Worm (Caenorhabditis elegans) whole organism, L1 larva: Measurements from ENCODE around the gene rbm-25.

Experiments
- C16A3.4 ChIP-seq: fragments of 150-350 bp; optimal IDR thresholded peaks from 2 replicates; lab custom pipeline; 2014; ENCODE audit warnings: missing biosample characterization, missing genetic modification characterization
- Y116A8C.19 ChIP-seq: sonication (generic microtip); optimal IDR thresholded peaks from 2 replicates; lab custom pipeline; 2016; ENCODE audit warnings: missing compliant biosample characterization, missing genetic modification characterization, borderline replicate concordance
- aha-1 ChIP-seq: fragments of 150-350 bp; optimal IDR thresholded peaks from 2 replicates; lab custom pipeline; 2014; ENCODE audit warnings: missing biosample characterization, missing genetic modification characterization
- alr-1 ChIP-seq: fragments of 200-800 bp; sonication (Bioruptor generic); optimal IDR thresholded peaks from 2 replicates; lab custom pipeline; 2018; ENCODE audit warnings: borderline replicate concordance, mild to moderate bottlenecking, missing genetic modification characterization, missing compliant biosample characterization
- aly-2 ChIP-seq: fragments of 150-350 bp; optimal IDR thresholded peaks from 2 replicates; lab custom pipeline; 2014; ENCODE audit warnings: missing biosample characterization, missing genetic modification characterization
- ama-1 ChIP-seq: fragments of 150-350 bp; optimal IDR thresholded peaks from 2 replicates; lab custom pipeline; 2014
- blmp-1 ChIP-seq: fragments of 150-350 bp; optimal IDR thresholded peaks from 2 replicates; lab custom pipeline; 2014; ENCODE audit warnings: missing biosample characterization, missing genetic modification characterization
- ceh-63 ChIP-seq: fragments of 200-800 bp; sonication (Bioruptor generic); optimal IDR thresholded peaks from 2 replicates; lab custom pipeline; 2018; ENCODE audit warnings: mild to moderate bottlenecking, missing genetic modification characterization, missing compliant biosample characterization
- ceh-8 ChIP-seq: fragments of 200-800 bp; sonication (Bioruptor generic); optimal IDR thresholded peaks from 2 replicates; lab custom pipeline; 2018; ENCODE audit warnings: mild to moderate bottlenecking, missing genetic modification characterization, moderate library complexity, missing compliant biosample characterization
- ces-1 ChIP-seq: fragments of 150-350 bp; optimal IDR thresholded peaks from 2 replicates; lab custom pipeline; 2014; ENCODE audit warnings: missing biosample characterization, missing genetic modification reagents, missing genetic modification characterization
- dsc-1 ChIP-seq: sonication (generic microtip); optimal IDR thresholded peaks from 2 replicates; lab custom pipeline; 2016; ENCODE audit warnings: mild to moderate bottlenecking, missing genetic modification characterization, missing compliant biosample characterization
- efl-1 ChIP-seq, 4 experiments: fragments of 150-350 bp; optimal IDR thresholded peaks in 3 of 4; peaks in 1 of 4; 1 replicate in 1 of 4; 2 replicates in 3 of 4; lab custom pipeline; 2014; ENCODE audit warnings: missing biosample characterization in 2 of 4, missing genetic modification characterization in 2 of 4, missing genetic modification reagents in 2 of 4
- egl-27 ChIP-seq, 2 experiments: fragments of 150-350 bp in 1 of 2; sonication (generic microtip); optimal IDR thresholded peaks; 3 replicates each; lab custom pipeline; 2017 to 2018; ENCODE audit warnings: missing biosample characterization in 2 of 2, missing genetic modification characterization in 2 of 2, missing genetic modification reagents in 2 of 2
- elt-3 ChIP-seq, 6 experiments: fragments of 150-350 bp in 1 of 6; sonication (generic microtip); optimal IDR thresholded peaks; 2 replicates each; lab custom pipeline; 2017 to 2018; ENCODE audit warnings: missing biosample characterization in 6 of 6, missing genetic modification characterization in 6 of 6, inconsistent platforms in 1 of 6
- fkh-10 ChIP-seq: sonication (generic microtip); optimal IDR thresholded peaks from 2 replicates; lab custom pipeline; 2017; ENCODE audit warnings: missing biosample characterization, missing genetic modification reagents, missing genetic modification characterization
- fkh-4 ChIP-seq: sonication (generic microtip); optimal IDR thresholded peaks from 2 replicates; lab custom pipeline; 2016; ENCODE audit warnings: missing compliant biosample characterization, missing genetic modification characterization, borderline replicate concordance
- fos-1 ChIP-seq: fragments of 150-350 bp; optimal IDR thresholded peaks from 2 replicates; lab custom pipeline; 2014; ENCODE audit warnings: missing biosample characterization, missing genetic modification characterization
- grh-1 ChIP-seq: fragments of 200-800 bp; sonication (Bioruptor generic); IDR thresholded peaks from 2 replicates; pipeline ENCODE4 v1.3.6; 2022; ENCODE audit warnings: missing genetic modification reagents, missing genetic modification characterization, missing compliant biosample characterization
- hlh-17 ChIP-seq: fragments of 200-800 bp; sonication (Bioruptor generic); optimal IDR thresholded peaks from 2 replicates; lab custom pipeline; 2018; ENCODE audit warnings: missing genetic modification characterization, mild to moderate bottlenecking, missing compliant biosample characterization, moderate library complexity, borderline replicate concordance
- hpl-2 ChIP-seq: fragments of 150-350 bp; optimal IDR thresholded peaks from 2 replicates; lab custom pipeline; 2014; ENCODE audit warnings: missing biosample characterization, missing genetic modification reagents, missing genetic modification characterization
- lin-14 ChIP-seq: fragments of 200-800 bp; sonication (Bioruptor generic); optimal IDR thresholded peaks from 2 replicates; lab custom pipeline; 2018; ENCODE audit warnings: mild to moderate bottlenecking, missing genetic modification characterization, moderate library complexity, missing compliant biosample characterization
- lin-35 ChIP-seq, 2 experiments: fragments of 150-350 bp; optimal IDR thresholded peaks; 2 replicates each; lab custom pipeline; 2014; ENCODE audit warnings: missing biosample characterization in 2 of 2, missing genetic modification characterization in 2 of 2, missing genetic modification reagents in 2 of 2
- lsy-2 ChIP-seq, 2 experiments: fragments of 150-350 bp; optimal IDR thresholded peaks; 2 replicates each; lab custom pipeline; 2014; ENCODE audit warnings: missing biosample characterization in 2 of 2, missing genetic modification characterization in 2 of 2
- mep-1 ChIP-seq: fragments of 150-350 bp; optimal IDR thresholded peaks from 2 replicates; lab custom pipeline; 2014; ENCODE audit warnings: missing biosample characterization, missing genetic modification characterization
- nhr-20 ChIP-seq: sonication (generic microtip); optimal IDR thresholded peaks from 2 replicates; lab custom pipeline; 2016; ENCODE audit warnings: mild to moderate bottlenecking, missing genetic modification characterization, missing compliant biosample characterization
- nhr-47 ChIP-seq: sonication (generic microtip); optimal IDR thresholded peaks from 2 replicates; lab custom pipeline; 2016; ENCODE audit warnings: mild to moderate bottlenecking, missing genetic modification characterization, moderate library complexity, missing compliant biosample characterization
- nhr-84 ChIP-seq: sonication (generic microtip); optimal IDR thresholded peaks from 2 replicates; lab custom pipeline; 2017; ENCODE audit warnings: missing biosample characterization, missing genetic modification characterization
- nhr-85 ChIP-seq: sonication (generic microtip); peaks from one replicate; lab custom pipeline; 2016; ENCODE audit warnings: missing genetic modification characterization, inconsistent platforms, missing compliant biosample characterization
- nhr-90 ChIP-seq: sonication (generic microtip); optimal IDR thresholded peaks from 2 replicates; lab custom pipeline; 2016; ENCODE audit warnings: mild to moderate bottlenecking, missing genetic modification characterization, missing compliant biosample characterization; ENCODE audit not compliant: poor library complexity
- pag-3 ChIP-seq: sonication (generic microtip); optimal IDR thresholded peaks from 2 replicates; lab custom pipeline; 2017; ENCODE audit warnings: missing genetic modification characterization, mild to moderate bottlenecking, missing compliant biosample characterization, antibody characterized with exemption, borderline replicate concordance; ENCODE audit not compliant: insufficient read depth
- pax-3 ChIP-seq: fragments of 200-800 bp; sonication (Bioruptor generic); optimal IDR thresholded peaks from 2 replicates; lab custom pipeline; 2018; ENCODE audit warnings: mild to moderate bottlenecking, missing genetic modification characterization, moderate library complexity, missing compliant biosample characterization
- pqm-1 ChIP-seq: sonication (generic microtip); optimal IDR thresholded peaks from 3 replicates; lab custom pipeline; 2017; ENCODE audit warnings: missing biosample characterization, missing genetic modification characterization
- snpc-4 ChIP-seq: fragments of 150-350 bp; optimal IDR thresholded peaks from 2 replicates; lab custom pipeline; 2014; ENCODE audit warnings: missing biosample characterization, missing genetic modification characterization
- snu-23 ChIP-seq: sonication (generic microtip); optimal IDR thresholded peaks from 2 replicates; lab custom pipeline; 2016; ENCODE audit warnings: missing genetic modification characterization, missing compliant biosample characterization
- sox-4 ChIP-seq: sonication (generic microtip); optimal IDR thresholded peaks from 2 replicates; lab custom pipeline; 2016; ENCODE audit warnings: missing genetic modification characterization, missing compliant biosample characterization
- sptf-1 ChIP-seq: fragments of 150-350 bp; optimal IDR thresholded peaks from 2 replicates; lab custom pipeline; 2014; ENCODE audit warnings: missing biosample characterization, missing genetic modification characterization
- tbx-2 ChIP-seq: sonication (generic microtip); optimal IDR thresholded peaks from 2 replicates; lab custom pipeline; 2016; ENCODE audit warnings: missing genetic modification characterization, missing compliant biosample characterization
- tlp-1 ChIP-seq: fragments of 150-350 bp; optimal IDR thresholded peaks from 2 replicates; lab custom pipeline; 2014; ENCODE audit warnings: missing biosample characterization, missing genetic modification characterization
- unc-130 ChIP-seq: fragments of 150-350 bp; optimal IDR thresholded peaks from 2 replicates; lab custom pipeline; 2017; ENCODE audit warnings: missing biosample characterization, missing genetic modification characterization, inconsistent platforms
- unc-30 ChIP-seq: sonication (generic microtip); optimal IDR thresholded peaks from 2 replicates; lab custom pipeline; 2017; ENCODE audit warnings: missing biosample characterization, missing genetic modification characterization
- unc-86 ChIP-seq: sonication (generic microtip); optimal IDR thresholded peaks from 2 replicates; lab custom pipeline; 2016; ENCODE audit warnings: missing genetic modification characterization, missing compliant biosample characterization
- unc-98 ChIP-seq: fragments of 200-800 bp; sonication (Bioruptor generic); IDR thresholded peaks from 2 replicates; pipeline ENCODE4 v1.3.6; 2022; ENCODE audit warnings: missing genetic modification characterization, missing compliant biosample characterization
- zag-1 ChIP-seq: fragments of 150-350 bp; optimal IDR thresholded peaks from 2 replicates; lab custom pipeline; 2014; ENCODE audit warnings: missing biosample characterization, missing genetic modification characterization
- ztf-11 ChIP-seq, 2 experiments: sonication (generic microtip); optimal IDR thresholded peaks; 2 replicates each; lab custom pipeline; 2016 to 2017; ENCODE audit warnings: missing genetic modification characterization in 2 of 2, missing biosample characterization in 1 of 2, missing compliant biosample characterization in 1 of 2
- ztf-4 ChIP-seq: fragments of 150-350 bp; optimal IDR thresholded peaks from 2 replicates; lab custom pipeline; 2014; ENCODE audit warnings: missing biosample characterization, missing genetic modification characterization

rbm-25 gene

ce11 chrV:12550036-12550626, 52.1 kb downstream of the rbm-25 start, which contains the start of gene F45D3.3 (continued):
- TF ChIP-seq tbx-2 (tag; lab: Kevin White, UChicago) (peak; percentile 42), ceh-63 (GFP tag; lab: Kevin White, UChicago) (no peak), nhr-20 (peak; percentile 60), mep-1 (tag; lab: Kevin White, UChicago) (peak; percentile 4), ztf-11 (tag; optimal IDR thresholded peaks at IDR 0.05; lab: Kevin White, UChicago) (no peak)

- TF ChIP-seq unc-130 (tag; lab: Kevin White, UChicago) = no peak
- no peak for TF ChIP-seq snpc-4 (tag; lab: Kevin White, UChicago)
- TF ChIP-seq elt-3 (tag; optimal IDR thresholded peaks at IDR 0.05; lab: Kevin White, UChicago) = peak in 1 of 6 experiments; percentile 12
- TF ChIP-seq sptf-1 (tag; lab: Kevin White, UChicago) = no peak
- TF ChIP-seq ceh-8 (GFP tag; lab: Kevin White, UChicago) = no peak
- TF ChIP-seq blmp-1 (tag; lab: Kevin White, UChicago) = peak; percentile 70
- TF ChIP-seq mep-1 (tag; lab: Kevin White, UChicago) = no peak
- TF ChIP-seq nhr-85 = peak; percentile 16
- TF ChIP-seq dsc-1 (tag; lab: Kevin White, UChicago) = peak; percentile 86
- no peak for TF ChIP-seq alr-1 (tag; lab: Kevin White, UChicago)
- no peak for TF ChIP-seq fos-1 (tag; lab: Kevin White, UChicago)
- peak; percentile 14 for TF ChIP-seq snu-23
- no peak for TF ChIP-seq ama-1
- TF ChIP-seq nhr-47 = peak; percentile 26
- peak; percentile 43 for TF ChIP-seq pax-3
- TF ChIP-seq Y116A8C.19 (tag; lab: Kevin White, UChicago) = no peak
- no peak for TF ChIP-seq fkh-4
- TF ChIP-seq, all 84 proteins: peak for 7
Measured at ce11 chrV:12550755-12551154, 52.7 kb downstream of the rbm-25 start.

- TF ChIP-seq fkh-10 (GFP tag; lab: Kevin White, UChicago) (no peak), nhr-90 (peak; percentile 49), nhr-84 (tag; lab: Kevin White, UChicago) (no peak), ztf-4 (tag; lab: Kevin White, UChicago) (peak; percentile 38), unc-98 (GFP tag; lab: Robert Waterston, UW) (no peak), hpl-2 (no peak), unc-30 (tag; lab: Kevin White, UChicago) (no peak), aha-1 (tag; lab: Kevin White, UChicago) (no peak), mep-1 (tag; lab: Kevin White, UChicago) (peak; percentile 14), sox-4 (tag; lab: Kevin White, UChicago) (no peak), lin-14 (peak; percentile 37), lin-35 (GFP tag; optimal IDR thresholded peaks at IDR 0.05; lab: Kevin White, UChicago) (peak in 1 of 2 experiments; percentile 20), nhr-47 (peak; percentile 31), egl-27 (tag; optimal IDR thresholded peaks at IDR 0.05; lab: Kevin White, UChicago) (no peak), lsy-2 (tag; optimal IDR thresholded peaks at IDR 0.05; lab: Kevin White, UChicago) (peak in 1 of 2 experiments; percentile 58), snu-23 (peak; percentile 20), unc-130 (tag; lab: Kevin White, UChicago) (peak; percentile 85), hlh-17 (GFP tag; lab: Kevin White, UChicago) (no peak), sptf-1 (tag; lab: Kevin White, UChicago) (no peak), efl-1 (optimal IDR thresholded peaks at IDR 0.05; lab: Kevin White, UChicago) (no peak), efl-1 (GFP tag; optimal IDR thresholded peaks at IDR 0.05 in 1 of 2; lab: Kevin White, UChicago) (peak in 1 of 2 experiments; percentile 91), C16A3.4 (tag; lab: Kevin White, UChicago) (peak; percentile 41), elt-3 (tag; optimal IDR thresholded peaks at IDR 0.05; lab: Kevin White, UChicago) (peak in 5 of 6 experiments; percentile 34 to 72 (median 55)), unc-86 (tag; lab: Kevin White, UChicago) (no peak), ces-1 (GFP tag; lab: Kevin White, UChicago) (no peak), zag-1 (tag; lab: Kevin White, UChicago) (no peak), nhr-85 (peak; percentile 94), pag-3 (tag; lab: Kevin White, UChicago) (no peak), grh-1 (peak; percentile 63; the same call in 1 of the 2 replicates), pqm-1 (tag; lab: Kevin White, UChicago) (no peak), dsc-1 (tag; lab: Kevin White, UChicago) (peak; percentile 21), tlp-1 (tag; lab: Kevin White, UChicago) (no peak), aly-2 (tag; lab: Kevin White, UChicago) (peak; percentile 81)
Measured at ce11 chrV:12551638-12552478, 53.8 kb downstream of the rbm-25 start.
